Worm (Caenorhabditis elegans) whole organism, young adult: ENCODE data around the gene sru-25.

Experiments used
- C06A6.2 ChIP-seq: fragments of 200-800 bp; sonication (Bioruptor generic); conservative IDR thresholded peaks from 2 replicates; pipeline ENCODE4 v1.3.6; 2022; ENCODE audit warnings: missing genetic modification characterization, missing compliant biosample characterization
- Y95B8A.8 ChIP-seq: fragments of 200-800 bp; sonication (Bioruptor generic); IDR thresholded peaks from 2 replicates; pipeline ENCODE4 v1.3.6; 2022; ENCODE audit warnings: missing genetic modification reagents, missing genetic modification characterization, missing compliant biosample characterization
- bed-2 ChIP-seq: fragments of 200-800 bp; sonication (Bioruptor generic); IDR thresholded peaks from 2 replicates; pipeline ENCODE4 v1.3.6; 2022; ENCODE audit warnings: missing genetic modification reagents, missing genetic modification characterization, missing compliant biosample characterization
- dox-1 ChIP-seq: fragments of 200-800 bp; sonication (Bioruptor generic); IDR thresholded peaks from 2 replicates; pipeline ENCODE4 v1.3.6; 2022; ENCODE audit warnings: missing genetic modification reagents, missing genetic modification characterization, missing compliant biosample characterization
- dpl-1 ChIP-seq: fragments of 150-350 bp; optimal IDR thresholded peaks from 2 replicates; lab custom pipeline; 2014; ENCODE audit warnings: missing biosample characterization, missing genetic modification reagents, missing genetic modification characterization
- efl-1 ChIP-seq: fragments of 150-350 bp; optimal IDR thresholded peaks from 2 replicates; lab custom pipeline; 2014; ENCODE audit warnings: missing biosample characterization, missing genetic modification reagents, missing genetic modification characterization
- egl-18 ChIP-seq: fragments of 200-800 bp; sonication (Bioruptor generic); IDR thresholded peaks from 2 replicates; pipeline ENCODE4 v1.3.6; 2022; ENCODE audit warnings: missing genetic modification reagents, missing genetic modification characterization, missing compliant biosample characterization
- lin-35 ChIP-seq, 3 experiments: fragments of 150-350 bp in 2 of 3; sonication (generic microtip) in 1 of 3; optimal IDR thresholded peaks; 2 replicates each; lab custom pipeline; 2014 to 2018; ENCODE audit warnings: missing biosample characterization in 3 of 3, missing genetic modification characterization in 3 of 3, missing genetic modification reagents in 3 of 3
- lir-1 ChIP-seq: fragments of 200-800 bp; sonication (Bioruptor generic); conservative IDR thresholded peaks from 2 replicates; pipeline ENCODE4 v1.3.6; 2022; ENCODE audit warnings: missing genetic modification reagents, missing genetic modification characterization, missing compliant biosample characterization
- pha-4 ChIP-seq: fragments of 150-350 bp; sonication (generic microtip); optimal IDR thresholded peaks from 2 replicates; lab custom pipeline; 2014; ENCODE audit warnings: missing biosample characterization, missing genetic modification reagents, missing genetic modification characterization
- rec-8 ChIP-seq, 2 experiments: sonication (generic microtip); optimal IDR thresholded peaks; 2 replicates each; lab custom pipeline; 2016; ENCODE audit warnings: mild to moderate bottlenecking in 2 of 2, missing genetic modification characterization in 2 of 2, missing genetic modification reagents in 2 of 2, missing genotype in 2 of 2, missing biosample characterization in 1 of 2, missing compliant biosample characterization in 1 of 2, moderate library complexity in 1 of 2
- unc-62 ChIP-seq: fragments of 150-350 bp; optimal IDR thresholded peaks from 2 replicates; lab custom pipeline; 2014; ENCODE audit warnings: missing biosample characterization, missing genetic modification reagents, missing genetic modification characterization

DNA sequence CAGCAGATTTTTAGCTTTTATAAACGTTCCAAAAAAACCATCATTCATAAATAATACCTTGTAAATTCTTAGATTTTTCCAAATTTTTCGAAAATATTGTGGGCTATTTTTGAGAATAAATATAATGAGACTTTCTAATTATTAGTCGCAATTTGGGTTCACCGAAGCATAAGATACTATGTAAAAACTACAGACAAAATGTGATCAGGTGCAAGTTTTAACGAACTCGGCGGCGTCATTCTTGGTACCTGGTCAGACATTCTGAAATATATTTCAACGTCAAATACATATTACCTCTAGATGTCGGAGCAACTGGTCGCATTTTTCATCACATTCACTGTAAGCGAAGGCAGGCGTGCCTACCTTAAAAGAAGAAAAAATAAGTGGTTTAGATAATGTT lies 7.9 kb upstream of the sru-25 start, which contains the start of gene srx-23:
- TF ChIP-seq C06A6.2 (GFP tag; lab: Robert Waterston, UW) (no peak), lir-1 (GFP tag; lab: Robert Waterston, UW) (no peak), pha-4 (tag; lab: Kevin White, UChicago) (no peak), Y95B8A.8 (no peak), egl-18 (GFP tag; lab: Robert Waterston, UW) (no peak), unc-62 (GFP tag; lab: Kevin White, UChicago) (no peak), rec-8 (tag; optimal IDR thresholded peaks at IDR 0.05; lab: Kevin White, UChicago) (no peak), dpl-1 (GFP tag; lab: Kevin White, UChicago) (no peak), efl-1 (GFP tag; lab: Kevin White, UChicago) (no peak), lin-35 (GFP tag; optimal IDR thresholded peaks at IDR 0.05; lab: Kevin White, UChicago) (no peak), bed-2 (GFP tag; lab: Robert Waterston, UW) (no peak), dox-1 (GFP tag; lab: Robert Waterston, UW) (no peak)
